Worm (Caenorhabditis elegans) whole organism, young adult: Measurements from ENCODE around the gene F11E6.11.

ENCODE experiments used
- fkh-3 ChIP-seq: sonication (generic microtip); optimal IDR thresholded peaks from 2 replicates; lab custom pipeline; 2016; ENCODE audit warnings: mild to moderate bottlenecking, missing genetic modification characterization, missing compliant biosample characterization
- pbrm-1 ChIP-seq: fragments of 200-800 bp; sonication (Bioruptor generic); IDR thresholded peaks from 2 replicates; pipeline ENCODE4 v1.3.6; 2022; ENCODE audit warnings: missing genetic modification reagents, missing genetic modification characterization, missing compliant biosample characterization

DNA sequence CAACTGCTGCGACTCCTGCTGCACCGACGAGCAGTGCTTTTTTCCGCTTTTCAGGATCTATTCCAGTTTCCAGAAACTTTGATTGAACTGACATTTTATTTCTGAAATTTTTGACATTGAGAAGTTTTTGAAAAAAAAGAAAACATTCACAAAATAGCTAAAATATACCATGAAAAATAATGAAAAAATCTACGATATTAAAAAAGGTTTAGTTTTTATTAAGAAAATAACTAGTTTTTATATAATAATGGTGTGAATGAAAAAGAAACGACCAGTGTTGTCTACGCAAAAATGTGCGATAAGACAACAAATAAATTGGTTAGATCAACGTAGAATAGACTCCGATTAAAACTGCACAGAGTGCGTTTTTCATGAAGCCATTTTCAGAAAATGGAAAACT lies 37.1 kb upstream of the F11E6.11 start, which contains the start of gene pmp-4:
- TF ChIP-seq fkh-3 (tag; lab: Kevin White, UChicago) (no peak), pbrm-1 (GFP tag; lab: Robert Waterston, UW) (no peak)
